Worm (Caenorhabditis elegans): Measurements from ENCODE around the gene ZK1248.5.

Gene ZK1248.5

DNA sequence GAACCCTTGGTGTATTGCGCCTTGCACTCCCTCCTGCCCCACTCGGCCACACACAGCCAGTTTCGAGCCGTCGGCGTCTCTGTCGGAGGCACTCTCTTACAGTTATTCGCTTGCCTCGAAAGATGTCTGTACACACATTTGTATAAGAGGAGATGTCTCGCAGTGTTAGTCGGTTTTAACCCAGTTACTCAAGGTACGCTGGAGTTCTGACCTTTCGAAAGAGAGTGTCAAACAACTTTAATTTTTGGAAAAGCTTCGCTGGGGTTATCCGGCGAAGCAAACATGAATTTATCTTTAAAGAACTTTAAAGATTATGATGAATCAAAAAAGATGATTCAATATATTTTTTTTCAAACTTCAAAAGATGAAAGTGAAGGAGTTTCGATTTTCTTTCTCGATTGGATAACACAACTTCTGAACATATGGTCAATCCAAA lies 34.4 kb downstream of the ZK1248.5 start (continued):
- TF ChIP-seq lsy-2 (tag; optimal IDR thresholded peaks at IDR 0.05) = peak; percentile 96 to 97
- peak; percentile 97 for TF ChIP-seq lin-13 (GFP tag; optimal IDR thresholded peaks at IDR 0.05)
- peak; percentile 95 to 98 (median 98) for TF ChIP-seq ceh-82 (tag; optimal IDR thresholded peaks at IDR 0.05)
- no peak for TF ChIP-seq sptf-1 (tag; optimal IDR thresholded peaks at IDR 0.05)
- peak; percentile 46 to 94 for TF ChIP-seq mdl-1 (tag; optimal IDR thresholded peaks at IDR 0.05)
- TF ChIP-seq lin-39 (tag; optimal IDR thresholded peaks at IDR 0.05) = peak; percentile 99
- TF ChIP-seq ztf-4 (tag; optimal IDR thresholded peaks at IDR 0.05) = peak; percentile 98
- TF ChIP-seq nhr-77 (tag; optimal IDR thresholded peaks at IDR 0.05) = peak; percentile 99
- peak; percentile 100 for TF ChIP-seq tbx-2 (tag; optimal IDR thresholded peaks at IDR 0.05)
- TF ChIP-seq aha-1 (tag; optimal IDR thresholded peaks at IDR 0.05) = peak; percentile 89
- TF ChIP-seq nhr-76 (tag; optimal IDR thresholded peaks at IDR 0.05) = peak; percentile 80
- peak; percentile 74 for TF ChIP-seq lin-15B (tag; optimal IDR thresholded peaks at IDR 0.05)
- peak; percentile 85 for TF ChIP-seq nhr-84 (tag; optimal IDR thresholded peaks at IDR 0.05)
- peak; percentile 99 for TF ChIP-seq nhr-19 (GFP tag; conservative IDR thresholded peaks at IDR 0.05)
- peak; percentile 76 for TF ChIP-seq pqm-1 (tag; optimal IDR thresholded peaks at IDR 0.05)
- peak; percentile 49 for TF ChIP-seq hlh-17 (GFP tag; optimal IDR thresholded peaks at IDR 0.05; ENCODE audit: borderline replicate concordance)
- peak; percentile 93 to 98 for TF ChIP-seq ztf-11 (tag; optimal IDR thresholded peaks at IDR 0.05)
- TF ChIP-seq lir-3 (tag; optimal IDR thresholded peaks at IDR 0.05; ENCODE audit: poor library complexity) = peak; percentile 96
- peak; percentile 94 for TF ChIP-seq unc-98 (GFP tag; IDR thresholded peaks at IDR 0.05)
- peak; percentile 72 for TF ChIP-seq ceh-90 (tag; optimal IDR thresholded peaks at IDR 0.05)
- TF ChIP-seq efl-1 (optimal IDR thresholded peaks at IDR 0.05) = peak; percentile 92
- TF ChIP-seq efl-1 (GFP tag; optimal IDR thresholded peaks at IDR 0.05 in 1 of 2) = peak; percentile 77 to 98
- TF ChIP-seq snu-23 (GFP tag; optimal IDR thresholded peaks at IDR 0.05) = peak; percentile 100
- peak; percentile 98 for TF ChIP-seq jun-1 (tag; optimal IDR thresholded peaks at IDR 0.05)
- peak; percentile 99 for TF ChIP-seq grh-1 (GFP tag; IDR thresholded peaks at IDR 0.05)
- peak; percentile 90 for TF ChIP-seq efl-3 (GFP tag; optimal IDR thresholded peaks at IDR 0.05)
- TF ChIP-seq dsc-1 (tag; optimal IDR thresholded peaks at IDR 0.05) = peak; percentile 100
- TF ChIP-seq nhr-85 (tag) = peak; percentile 100
- TF ChIP-seq irx-1 (tag; optimal IDR thresholded peaks at IDR 0.05) = peak; percentile 100
- no peak for TF ChIP-seq unc-62 (GFP tag; optimal IDR thresholded peaks at IDR 0.05)
- TF ChIP-seq alr-1 (tag; optimal IDR thresholded peaks at IDR 0.05; ENCODE audit: borderline replicate concordance) = no peak
- TF ChIP-seq ama-1 (optimal IDR thresholded peaks at IDR 0.05) = peak; percentile 100
- peak; percentile 99 for TF ChIP-seq hpl-2 (GFP tag; optimal IDR thresholded peaks at IDR 0.05)
- TF ChIP-seq lin-35 (GFP tag; optimal IDR thresholded peaks at IDR 0.05) = peak; percentile 89 to 95
- peak; percentile 99 for TF ChIP-seq zag-1 (tag; optimal IDR thresholded peaks at IDR 0.05)
- peak; percentile 80 for TF ChIP-seq nhr-12 (tag; optimal IDR thresholded peaks at IDR 0.05)
- peak; percentile 81 for TF ChIP-seq C34B4.2 (tag; optimal IDR thresholded peaks at IDR 0.05)
- TF ChIP-seq unc-30 (tag; optimal IDR thresholded peaks at IDR 0.05) = peak; percentile 82
- TF ChIP-seq nhr-237 (tag; optimal IDR thresholded peaks at IDR 0.05) = peak; percentile 98
- TF ChIP-seq tlp-1 (tag; optimal IDR thresholded peaks at IDR 0.05) = peak; percentile 73
- peak; percentile 98 for TF ChIP-seq rnt-1 (tag; optimal IDR thresholded peaks at IDR 0.05)
- peak; percentile 99 for TF ChIP-seq ceh-8 (GFP tag; optimal IDR thresholded peaks at IDR 0.05)
- TF ChIP-seq Y116A8C.19 (tag; optimal IDR thresholded peaks at IDR 0.05; ENCODE audit: borderline replicate concordance) = peak; percentile 48
- TF ChIP-seq fos-1 (tag; optimal IDR thresholded peaks at IDR 0.05) = peak; percentile 98
- TF ChIP-seq pag-3 (tag; optimal IDR thresholded peaks at IDR 0.05; ENCODE audit: borderline replicate concordance, insufficient read depth) = peak; percentile 79
- peak; percentile 79 for TF ChIP-seq hlh-4 (tag; optimal IDR thresholded peaks at IDR 0.05)
- peak; percentile 99 for TF ChIP-seq egl-13 (tag; optimal IDR thresholded peaks at IDR 0.05)
- TF ChIP-seq C04F5.9 (tag; optimal IDR thresholded peaks at IDR 0.05) = peak; percentile 98
- peak; percentile 89 for TF ChIP-seq blmp-1 (tag; optimal IDR thresholded peaks at IDR 0.05)
- TF ChIP-seq unc-86 (tag; optimal IDR thresholded peaks at IDR 0.05) = peak; percentile 99
- TF ChIP-seq nhr-28 (tag; optimal IDR thresholded peaks at IDR 0.05) = peak; percentile 77
- TF ChIP-seq F16B12.6 (tag; optimal IDR thresholded peaks at IDR 0.05) = peak; percentile 75
- TF ChIP-seq fkh-8 (tag; optimal IDR thresholded peaks at IDR 0.05) = peak; percentile 100
- peak; percentile 99 for TF ChIP-seq isw-1 (GFP tag; IDR thresholded peaks at IDR 0.05)
